Fruit fly (Drosophila melanogaster): ENCODE data around the gene Ncoa6.

Ncoa6 gene

DNA sequence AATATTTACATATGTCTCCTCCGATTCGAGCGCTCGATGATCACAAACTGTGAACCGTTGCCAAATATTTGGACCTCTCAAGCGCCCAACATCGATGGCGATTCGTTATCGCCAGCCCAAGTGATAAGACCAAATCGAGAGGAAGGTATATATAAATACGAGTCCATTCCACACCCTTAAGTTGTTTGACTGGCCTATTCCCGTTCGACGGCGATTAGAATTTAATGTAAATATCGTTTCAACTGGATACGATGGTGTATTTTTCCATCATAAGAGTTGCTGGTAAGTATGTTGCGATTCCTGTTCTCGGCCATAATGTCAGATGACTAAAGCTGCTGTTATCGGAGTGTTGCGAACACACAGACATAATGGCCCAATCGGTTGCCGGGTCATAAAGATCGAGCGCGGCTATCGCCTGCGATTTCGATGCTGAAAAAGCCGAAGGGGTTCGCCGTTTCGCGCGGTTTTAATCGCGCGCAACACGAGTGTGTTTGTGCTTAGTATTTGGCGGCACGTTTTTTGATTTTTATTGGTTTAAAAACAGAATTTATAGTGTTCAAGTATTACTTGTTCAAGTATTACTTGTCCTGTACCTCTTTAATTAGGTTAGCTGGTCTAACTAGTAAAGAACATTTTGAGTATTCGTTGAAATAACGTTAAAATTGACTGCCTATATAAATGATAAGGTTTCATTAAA is 11.7 kb upstream of the Ncoa6 start, which contains the start of gene fusl (continued):
- TF ChIP-seq CG2116 (GFP tag; optimal IDR thresholded peaks at IDR 0.05) (no peak), lmd (GFP tag; IDR thresholded peaks at IDR 0.05) (no peak), Ptx1 (GFP tag; IDR thresholded peaks at IDR 0.05) (no peak), Antp (GFP tag; optimal IDR thresholded peaks at IDR 0.05) (no peak), CG8765 (GFP tag; IDR thresholded peaks at IDR 0.05) (no peak), CG17568 (GFP tag; optimal IDR thresholded peaks at IDR 0.05) (no peak), onecut (GFP tag; IDR thresholded peaks at IDR 0.05) (no peak), chn (GFP tag; optimal IDR thresholded peaks at IDR 0.05) (no peak), CG8924 (tag; optimal IDR thresholded peaks at IDR 0.05) (no peak), hb (GFP tag; IDR thresholded peaks at IDR 0.05; ENCODE audit: partially characterized antibody) (no peak), wek (GFP tag; optimal IDR thresholded peaks at IDR 0.05) (no peak), TFAM (GFP tag; optimal IDR thresholded peaks at IDR 0.05) (no peak), Sox102F (GFP tag; optimal IDR thresholded peaks at IDR 0.05) (no peak), CG12104 (GFP tag; optimal IDR thresholded peaks at IDR 0.05) (no peak), CG9932 (GFP tag; IDR thresholded peaks at IDR 0.05) (no peak), CG16815 (GFP tag; optimal IDR thresholded peaks at IDR 0.05) (no peak), Kr (GFP tag; optimal IDR thresholded peaks at IDR 0.05) (no peak), Dll (GFP tag; IDR thresholded peaks at IDR 0.05; ENCODE audit: partially characterized antibody) (no peak), tna (GFP tag; IDR thresholded peaks at IDR 0.05; ENCODE audit: partially characterized antibody) (no peak), CG9876 (GFP tag; optimal IDR thresholded peaks at IDR 0.05) (no peak), CG10321 (GFP tag; IDR thresholded peaks at IDR 0.05) (no peak), bcd (GFP tag; optimal IDR thresholded peaks at IDR 0.05) (no peak), HLH54F (GFP tag; optimal IDR thresholded peaks at IDR 0.05) (no peak), sna (GFP tag; IDR thresholded peaks at IDR 0.05; ENCODE audit: partially characterized antibody) (no peak), CG18599 (GFP tag; optimal IDR thresholded peaks at IDR 0.05) (peak; percentile 7), fd102C (GFP tag; optimal IDR thresholded peaks at IDR 0.05) (no peak), CG17361 (GFP tag; IDR thresholded peaks at IDR 0.05) (no peak), CG8388 (GFP tag; optimal IDR thresholded peaks at IDR 0.05) (no peak), Tbp (GFP tag; optimal IDR thresholded peaks at IDR 0.05) (no peak), B-H1 (GFP tag; IDR thresholded peaks at IDR 0.05) (no peak), Dip3 (GFP tag; optimal IDR thresholded peaks at IDR 0.05) (no peak), CG43689 (GFP tag; IDR thresholded peaks at IDR 0.05) (no peak), nmo (GFP tag; optimal IDR thresholded peaks at IDR 0.05) (no peak), CG6654 (GFP tag; optimal IDR thresholded peaks at IDR 0.05) (no peak), CG13894 (tag; optimal IDR thresholded peaks at IDR 0.05) (peak; percentile 98), ftz-f1 (GFP tag; optimal IDR thresholded peaks at IDR 0.05) (no peak), nom (GFP tag; optimal IDR thresholded peaks at IDR 0.05) (no peak), Poxn (GFP tag; IDR thresholded peaks at IDR 0.05) (no peak), E2f2 (GFP tag; IDR thresholded peaks at IDR 0.05) (no peak), CG5180 (GFP tag; optimal IDR thresholded peaks at IDR 0.05) (peak; percentile 8), CG8281 (tag; optimal IDR thresholded peaks at IDR 0.05) (no peak), CG15601 (tag; optimal IDR thresholded peaks at IDR 0.05) (no peak), Hr78 (GFP tag; optimal IDR thresholded peaks at IDR 0.05) (peak in 1 of 2 experiments; percentile 41), pros (GFP tag; optimal IDR thresholded peaks at IDR 0.05) (no peak), CG9437 (GFP tag; optimal IDR thresholded peaks at IDR 0.05) (no peak), gce (GFP tag; IDR thresholded peaks at IDR 0.05) (no peak), Mad (GFP tag; optimal IDR thresholded peaks at IDR 0.05) (no peak), crol (GFP tag; IDR thresholded peaks at IDR 0.05) (no peak), CG2202 (tag; optimal IDR thresholded peaks at IDR 0.05) (peak; percentile 28), CG7556 (GFP tag; optimal IDR thresholded peaks at IDR 0.05) (no peak)

All from whole organism, embryonic.